2 fruit fly cellular contexts compared by ENCODE assay signal in genomic region chr3R:21111046-21111480, dm6.
TF ChIP-seq lines count a peak whose summit lies in the region.

Rab11 (plus strand) TSS chr3R:21111408.

TF ChIP-seq in whole organism, embryonic, 481 proteins besides CTCF, POLR2A, EP300 and RAD21 (continued from another document and continues in another):
- no peak for TF ChIP-seq CG6765 (GFP tag; optimal IDR thresholded peaks at IDR 0.05; lab: Kevin White, UChicago)
- TF ChIP-seq CG10462 (GFP tag; optimal IDR thresholded peaks at IDR 0.05; lab: Kevin White, UChicago), result peak; percentile 2
- TF ChIP-seq schlank (tag; optimal IDR thresholded peaks at IDR 0.05; lab: Kevin White, UChicago), result no peak
- TF ChIP-seq CG15601 (tag; optimal IDR thresholded peaks at IDR 0.05; lab: Kevin White, UChicago), result peak; percentile 26
- no peak for TF ChIP-seq da (GFP tag; optimal IDR thresholded peaks at IDR 0.05; lab: Kevin White, UChicago)
- no peak for TF ChIP-seq Lpt (GFP tag; optimal IDR thresholded peaks at IDR 0.05; lab: Kevin White, UChicago)
- TF ChIP-seq CG15479 (GFP tag; optimal IDR thresholded peaks at IDR 0.05; lab: Kevin White, UChicago), result no peak
- no peak for TF ChIP-seq Optix (GFP tag; IDR thresholded peaks at IDR 0.05; lab: Robert Waterston, UW)
- no peak for TF ChIP-seq her (GFP tag; optimal IDR thresholded peaks at IDR 0.05; lab: Kevin White, UChicago)
- no peak for TF ChIP-seq ara (GFP tag; IDR thresholded peaks at IDR 0.05; lab: Robert Waterston, UW)
- no peak for TF ChIP-seq sim (GFP tag; IDR thresholded peaks at IDR 0.05; lab: Robert Waterston, UW)
- TF ChIP-seq sens-2 (GFP tag; IDR thresholded peaks at IDR 0.05; lab: Robert Waterston, UW), result no peak
- peak; percentile 84 for TF ChIP-seq unc-4 (GFP tag; IDR thresholded peaks at IDR 0.05; lab: Robert Waterston, UW; ENCODE audit: partially characterized antibody)
- peak; percentile 17 for TF ChIP-seq CG9797 (GFP tag; optimal IDR thresholded peaks at IDR 0.05; lab: Kevin White, UChicago)
- peak; percentile 42 for TF ChIP-seq CG7556 (GFP tag; optimal IDR thresholded peaks at IDR 0.05; lab: Kevin White, UChicago)
- no peak for TF ChIP-seq kah (GFP tag; optimal IDR thresholded peaks at IDR 0.05; lab: Kevin White, UChicago)
- TF ChIP-seq PHDP (tag; optimal IDR thresholded peaks at IDR 0.05; lab: Kevin White, UChicago), result peak; percentile 34
- peak; percentile 40 for TF ChIP-seq Asciz (GFP tag; optimal IDR thresholded peaks at IDR 0.05; lab: Kevin White, UChicago)
- TF ChIP-seq CG6175 (GFP tag; IDR thresholded peaks at IDR 0.05; lab: Robert Waterston, UW), result no peak
- no peak for TF ChIP-seq Side (GFP tag; optimal IDR thresholded peaks at IDR 0.05; lab: Kevin White, UChicago)
- no peak for TF ChIP-seq CG7357 (GFP tag; IDR thresholded peaks at IDR 0.05; lab: Robert Waterston, UW)
- no peak for TF ChIP-seq sc (optimal IDR thresholded peaks at IDR 0.05; lab: Kevin White, UChicago)
- TF ChIP-seq sc (GFP tag; optimal IDR thresholded peaks at IDR 0.05; lab: Kevin White, UChicago), result no peak
- TF ChIP-seq pum (GFP tag; optimal IDR thresholded peaks at IDR 0.05; lab: Kevin White, UChicago), result peak; percentile 52
- TF ChIP-seq grn (GFP tag; optimal IDR thresholded peaks at IDR 0.05; lab: Kevin White, UChicago), result no peak
- no peak for TF ChIP-seq HLH3B (GFP tag; IDR thresholded peaks at IDR 0.05; lab: Robert Waterston, UW)
- TF ChIP-seq CG10543 (GFP tag; optimal IDR thresholded peaks at IDR 0.05; lab: Kevin White, UChicago), result peak; percentile 50
- TF ChIP-seq abd-A (tag; optimal IDR thresholded peaks at IDR 0.05; lab: Kevin White, UChicago), result no peak
- no peak for TF ChIP-seq klu (GFP tag; IDR thresholded peaks at IDR 0.05; lab: Robert Waterston, UW)
- peak; percentile 55; the same call in 1 of the 2 replicates for TF ChIP-seq Atf6 (GFP tag; IDR thresholded peaks at IDR 0.05; lab: Robert Waterston, UW)
- TF ChIP-seq pho (GFP tag; optimal IDR thresholded peaks at IDR 0.05; lab: Kevin White, UChicago), result peak; percentile 10
- TF ChIP-seq ap (GFP tag; IDR thresholded peaks at IDR 0.05; lab: Robert Waterston, UW), result no peak
- TF ChIP-seq MBD-R2 (GFP tag; IDR thresholded peaks at IDR 0.05; lab: Robert Waterston, UW), result 0 out of 2 replicates have a peak, but pooled peaks have one; percentile 15
- peak; percentile 13 for TF ChIP-seq Fer2 (tag; optimal IDR thresholded peaks at IDR 0.05; lab: Kevin White, UChicago)
- no peak for TF ChIP-seq ac (GFP tag; optimal IDR thresholded peaks at IDR 0.05; lab: Kevin White, UChicago)
- no peak for TF ChIP-seq repo (GFP tag; optimal IDR thresholded peaks at IDR 0.05; lab: Kevin White, UChicago)
- peak; percentile 47 for TF ChIP-seq NfI (GFP tag; optimal IDR thresholded peaks at IDR 0.05; lab: Kevin White, UChicago)
- TF ChIP-seq bsh (GFP tag; optimal IDR thresholded peaks at IDR 0.05; lab: Kevin White, UChicago), result peak in 1 of 2 experiments; percentile 4
- no peak for TF ChIP-seq CG2199 (GFP tag; IDR thresholded peaks at IDR 0.05; lab: Robert Waterston, UW)
- no peak for TF ChIP-seq CG17612 (GFP tag; IDR thresholded peaks at IDR 0.05; lab: Robert Waterston, UW)
- no peak for TF ChIP-seq CG5953 (GFP tag; IDR thresholded peaks at IDR 0.05; lab: Robert Waterston, UW)
- no peak for TF ChIP-seq Hand (GFP tag; optimal IDR thresholded peaks at IDR 0.05; lab: Kevin White, UChicago)
- TF ChIP-seq zfh2 (GFP tag; optimal IDR thresholded peaks at IDR 0.05; lab: Kevin White, UChicago), result peak; percentile 23
- peak; percentile 34 for TF ChIP-seq CG8944 (GFP tag; optimal IDR thresholded peaks at IDR 0.05; lab: Kevin White, UChicago)
- peak; percentile 81; the same call in 1 of the 3 replicates for TF ChIP-seq zen2 (GFP tag; IDR thresholded peaks at IDR 0.05; lab: Robert Waterston, UW; ENCODE audit: partially characterized antibody)
- TF ChIP-seq CG8388 (GFP tag; optimal IDR thresholded peaks at IDR 0.05; lab: Kevin White, UChicago), result peak; percentile 21
- TF ChIP-seq CG11696 (GFP tag; IDR thresholded peaks at IDR 0.05; lab: Robert Waterston, UW), result no peak
- TF ChIP-seq grau (tag; optimal IDR thresholded peaks at IDR 0.05; lab: Kevin White, UChicago), result peak; percentile 61
- TF ChIP-seq CG10979 (tag; optimal IDR thresholded peaks at IDR 0.05; lab: Kevin White, UChicago), result no peak
- TF ChIP-seq Vsx1 (GFP tag; optimal IDR thresholded peaks at IDR 0.05; lab: Kevin White, UChicago), result peak; percentile 28
- TF ChIP-seq salm (tag; optimal IDR thresholded peaks at IDR 0.05; lab: Kevin White, UChicago), result no peak
- no peak for TF ChIP-seq nau (GFP tag; optimal IDR thresholded peaks at IDR 0.05; lab: Kevin White, UChicago)
- no peak for TF ChIP-seq toy (GFP tag; IDR thresholded peaks at IDR 0.05; lab: Robert Waterston, UW)
- no peak for TF ChIP-seq C15 (GFP tag; IDR thresholded peaks at IDR 0.05; lab: Robert Waterston, UW)
- TF ChIP-seq CG13296 (GFP tag; optimal IDR thresholded peaks at IDR 0.05; lab: Kevin White, UChicago), result peak; percentile 22
- peak; percentile 83 for TF ChIP-seq sna (GFP tag; IDR thresholded peaks at IDR 0.05; lab: Robert Waterston, UW; ENCODE audit: partially characterized antibody)
- peak; percentile 9 for TF ChIP-seq CG10654 (GFP tag; optimal IDR thresholded peaks at IDR 0.05; lab: Kevin White, UChicago)
- TF ChIP-seq CG9437 (GFP tag; optimal IDR thresholded peaks at IDR 0.05; lab: Kevin White, UChicago), result peak; percentile 96
- TF ChIP-seq ci (GFP tag; IDR thresholded peaks at IDR 0.05; lab: Robert Waterston, UW), result no peak
- TF ChIP-seq Hmr (GFP tag; optimal IDR thresholded peaks at IDR 0.05; lab: Kevin White, UChicago), result peak; percentile 67
- no peak for TF ChIP-seq pros (GFP tag; optimal IDR thresholded peaks at IDR 0.05; lab: Kevin White, UChicago)
- peak; percentile 40 for TF ChIP-seq dmrt11E (tag; optimal IDR thresholded peaks at IDR 0.05; lab: Kevin White, UChicago)
- TF ChIP-seq CG30431 (GFP tag; optimal IDR thresholded peaks at IDR 0.05; lab: Kevin White, UChicago), result no peak
- no peak for TF ChIP-seq cad (GFP tag; optimal IDR thresholded peaks at IDR 0.05; lab: Kevin White, UChicago)
- TF ChIP-seq YL-1 (GFP tag; optimal IDR thresholded peaks at IDR 0.05; lab: Kevin White, UChicago), result peak; percentile 76
- TF ChIP-seq CG15073 (GFP tag; optimal IDR thresholded peaks at IDR 0.05; lab: Kevin White, UChicago), result no peak
- no peak for TF ChIP-seq pfk (GFP tag; optimal IDR thresholded peaks at IDR 0.05; lab: Kevin White, UChicago)
- TF ChIP-seq fd3F (GFP tag; optimal IDR thresholded peaks at IDR 0.05; lab: Kevin White, UChicago), result peak; percentile 19

TF ChIP-seq in whole organism, prepupa, 60 proteins besides CTCF, POLR2A, EP300 and RAD21 (continued from another document):
- TF ChIP-seq svp (GFP tag; lab: Kevin White, UChicago) (peak; percentile 52), achi (GFP tag; optimal IDR thresholded peaks at IDR 0.05; lab: Kevin White, UChicago) (peak; percentile 15), Hr39 (GFP tag; optimal IDR thresholded peaks at IDR 0.05; lab: Kevin White, UChicago) (peak; percentile 47), Sox15 (GFP tag; optimal IDR thresholded peaks at IDR 0.05; lab: Kevin White, UChicago) (peak; percentile 17), Sox14 (GFP tag; optimal IDR thresholded peaks at IDR 0.05; lab: Kevin White, UChicago) (peak; percentile 39), CG6792 (GFP tag; optimal IDR thresholded peaks at IDR 0.05; lab: Kevin White, UChicago) (peak; percentile 31), OdsH (GFP tag; optimal IDR thresholded peaks at IDR 0.05; lab: Kevin White, UChicago) (peak; percentile 52), CG31627 (GFP tag; optimal IDR thresholded peaks at IDR 0.05; lab: Kevin White, UChicago) (peak; percentile 48), CG10631 (GFP tag; optimal IDR thresholded peaks at IDR 0.05; lab: Kevin White, UChicago) (peak; percentile 53), CG11902 (GFP tag; optimal IDR thresholded peaks at IDR 0.05; lab: Kevin White, UChicago) (no peak), topi (GFP tag; optimal IDR thresholded peaks at IDR 0.05; lab: Kevin White, UChicago) (peak; percentile 54), acj6 (GFP tag; optimal IDR thresholded peaks at IDR 0.05; lab: Kevin White, UChicago) (peak; percentile 48), CG32006 (GFP tag; optimal IDR thresholded peaks at IDR 0.05; lab: Kevin White, UChicago) (peak; percentile 27)
